Worm (Caenorhabditis elegans) whole organism, midembryonic: ENCODE results near the gene F46B6.10.

ENCODE experiments used
- T22C8.4 ChIP-seq: fragments of 200-800 bp; sonication (Bioruptor generic); IDR thresholded peaks from 2 replicates; pipeline ENCODE4 v1.3.6; 2022; ENCODE audit warnings: missing genetic modification characterization, missing compliant biosample characterization
- flt-1 ChIP-seq: fragments of 200-800 bp; sonication (Bioruptor generic); IDR thresholded peaks from 2 replicates; pipeline ENCODE4 v1.3.6; 2022; ENCODE audit warnings: missing genetic modification characterization, missing compliant biosample characterization
- klf-2 ChIP-seq: fragments of 200-800 bp; sonication (Bioruptor generic); conservative IDR thresholded peaks from 2 replicates; pipeline ENCODE4 v1.3.6; 2022; ENCODE audit warnings: missing genetic modification reagents, missing genetic modification characterization, missing compliant biosample characterization
- med-1 ChIP-seq: sonication (generic microtip); optimal IDR thresholded peaks from 2 replicates; lab custom pipeline; 2017; ENCODE audit warnings: missing genetic modification characterization, mild to moderate bottlenecking, missing compliant biosample characterization, antibody characterized with exemption, missing genetic modification reagents; ENCODE audit not compliant: insufficient read depth
- ref-1 ChIP-seq: fragments of 200-800 bp; sonication (Bioruptor generic); conservative IDR thresholded peaks from 2 replicates; pipeline ENCODE4 v1.3.6; 2022; ENCODE audit warnings: missing genetic modification reagents, missing genetic modification characterization, missing compliant biosample characterization
- tab-1 ChIP-seq: fragments of 200-800 bp; sonication (Bioruptor generic); IDR thresholded peaks from 2 replicates; pipeline ENCODE4 v1.3.6; 2022; ENCODE audit warnings: missing genetic modification characterization, missing compliant biosample characterization
- ztf-23 ChIP-seq: fragments of 200-800 bp; sonication (Bioruptor generic); IDR thresholded peaks from 2 replicates; pipeline ENCODE4 v1.3.6; 2022; ENCODE audit warnings: missing genetic modification reagents, missing genetic modification characterization, missing compliant biosample characterization
- ztf-29 ChIP-seq: fragments of 200-800 bp; sonication (Bioruptor generic); IDR thresholded peaks from 2 replicates; pipeline ENCODE4 v1.3.6; 2022; ENCODE audit warnings: missing genetic modification reagents, missing genetic modification characterization, missing compliant biosample characterization

DNA sequence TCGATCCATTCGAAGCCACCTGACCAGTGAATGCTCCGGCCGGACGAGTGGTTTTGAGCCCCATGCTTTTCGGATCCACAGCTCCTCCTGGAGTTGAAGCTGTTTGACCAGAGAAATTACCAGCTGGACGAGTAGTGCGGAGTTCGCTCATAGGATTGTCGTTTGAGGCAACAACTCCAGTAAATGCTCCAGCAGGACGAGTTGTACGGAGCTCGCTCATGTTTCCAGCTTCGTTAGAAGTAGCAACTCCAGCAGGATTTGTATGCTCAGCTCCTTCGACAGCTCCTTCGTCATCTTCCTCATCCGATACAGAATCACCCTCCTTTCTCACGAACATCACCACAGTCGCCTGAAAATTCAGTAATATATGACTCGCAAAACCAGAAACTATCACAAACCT lies 48.3 kb downstream of the F46B6.10 start:
- TF ChIP-seq tab-1 (GFP tag; lab: Robert Waterston, UW) (no peak), ref-1 (no peak), ztf-29 (no peak), med-1 (no peak), flt-1 (GFP tag; lab: Robert Waterston, UW) (no peak), T22C8.4 (GFP tag; lab: Robert Waterston, UW) (no peak), klf-2 (GFP tag; lab: Robert Waterston, UW) (no peak), ztf-23 (GFP tag; lab: Robert Waterston, UW) (no peak)
